Fruit fly (Drosophila melanogaster) whole organism, wandering third instar larva: Measurements from ENCODE around the gene Cubn2.

Experiments
- Abd-B ChIP-seq: fragments of >200 bp; optimal IDR thresholded peaks from 2 replicates; lab custom pipeline; 2017; ENCODE audit warnings: missing biosample characterization, missing genetic modification characterization
- CG9705 ChIP-seq: fragments of 200-800 bp; sonication (Bioruptor generic); optimal IDR thresholded peaks from 2 replicates; lab custom pipeline; 2018; ENCODE audit warnings: missing biosample characterization, mild to moderate bottlenecking, missing genetic modification characterization
- CrebA ChIP-seq: fragments of 200-800 bp; sonication (Bioruptor generic); optimal IDR thresholded peaks from 2 replicates; lab custom pipeline; 2016; ENCODE audit warnings: missing biosample characterization, mild to moderate bottlenecking, missing genetic modification characterization, borderline replicate concordance
- Dfd ChIP-seq: fragments of >200 bp; optimal IDR thresholded peaks from 2 replicates; lab custom pipeline; 2017; ENCODE audit warnings: missing biosample characterization, missing genetic modification characterization
- Dif ChIP-seq: fragments of 200-275, 200-300 bp; sonication (Bioruptor generic); optimal IDR thresholded peaks from 2 replicates; lab custom pipeline; 2018; ENCODE audit warnings: missing biosample characterization, missing genetic modification characterization; ENCODE audit not compliant: partially characterized antibody
- GATAd ChIP-seq: sonication (Bioruptor generic); optimal IDR thresholded peaks from 2 replicates; lab custom pipeline; 2016; ENCODE audit warnings: missing biosample characterization, missing genetic modification characterization
- HLH106 ChIP-seq: fragments of 200-800 bp; optimal IDR thresholded peaks from 3 replicates; lab custom pipeline; 2019; ENCODE audit warnings: missing biosample characterization, mild to moderate bottlenecking, missing genetic modification characterization, moderate library complexity
- Hnf4 ChIP-seq: fragments of 200-800 bp; sonication (Bioruptor generic); optimal IDR thresholded peaks from 2 replicates; lab custom pipeline; 2016; ENCODE audit warnings: missing biosample characterization, mild to moderate bottlenecking, missing genetic modification characterization
- Hr78 ChIP-seq: fragments of >200 bp; optimal IDR thresholded peaks from 2 replicates; lab custom pipeline; 2017; ENCODE audit warnings: missing biosample characterization, missing genetic modification characterization
- Hr83 ChIP-seq: fragments of 200-300 bp; sonication (Bioruptor generic); optimal IDR thresholded peaks from 2 replicates; lab custom pipeline; 2016; ENCODE audit warnings: missing biosample characterization, mild to moderate bottlenecking, missing genetic modification characterization, moderate library complexity; ENCODE audit not compliant: poor library complexity, severe bottlenecking
- N ChIP-seq: fragments of >200 bp; optimal IDR thresholded peaks from 2 replicates; lab custom pipeline; 2018; ENCODE audit warnings: missing biosample characterization, missing external identifiers, missing genetic modification characterization
- OdsH ChIP-seq: fragments of 200-800 bp; sonication (Bioruptor generic); optimal IDR thresholded peaks from 2 replicates; lab custom pipeline; 2016; ENCODE audit warnings: missing biosample characterization, mild to moderate bottlenecking, missing genetic modification characterization
- Rel ChIP-seq, 2 experiments: fragments of 200-800 bp; sonication (Bioruptor generic) in 1 of 2; optimal IDR thresholded peaks; 2 replicates in 1 of 2; 3 replicates in 1 of 2; lab custom pipeline; 2016 to 2019; ENCODE audit warnings: mild to moderate bottlenecking in 2 of 2, missing biosample characterization in 2 of 2, missing genetic modification characterization in 2 of 2, moderate library complexity in 1 of 2
- Sp1 ChIP-seq: fragments of 200-800 bp; sonication (Bioruptor generic); optimal IDR thresholded peaks from 3 replicates; lab custom pipeline; 2019; ENCODE audit warnings: missing biosample characterization, mild to moderate bottlenecking, missing genetic modification characterization, moderate library complexity
- Vsx2 ChIP-seq: fragments of 200-300, 225-300 bp; sonication (Bioruptor generic); optimal IDR thresholded peaks from 2 replicates; lab custom pipeline; 2018; ENCODE audit warnings: missing biosample characterization, missing genetic modification characterization; ENCODE audit not compliant: partially characterized antibody
- br ChIP-seq: fragments of 200-800 bp; sonication (Bioruptor generic); optimal IDR thresholded peaks from 2 replicates; lab custom pipeline; 2016; ENCODE audit warnings: missing biosample characterization, missing genetic modification characterization
- brk ChIP-seq: fragments of 200-800 bp; sonication (Bioruptor generic); optimal IDR thresholded peaks from 2 replicates; lab custom pipeline; 2016; ENCODE audit warnings: missing biosample characterization, mild to moderate bottlenecking, missing genetic modification characterization
- dl ChIP-seq, 2 experiments: fragments of 175-275, 200-275 bp in 1 of 2; fragments of 200-275 bp in 1 of 2; sonication (Bioruptor generic); optimal IDR thresholded peaks; lab custom pipeline; 2018; ENCODE audit warnings: mild to moderate bottlenecking in 2 of 2, missing biosample characterization in 2 of 2, missing genetic modification characterization in 2 of 2, moderate library complexity in 2 of 2; ENCODE audit not compliant: partially characterized antibody in 2 of 2, insufficient read depth in 1 of 2
- dmrt93B ChIP-seq: fragments of 200-800 bp; sonication (Bioruptor generic); optimal IDR thresholded peaks from 2 replicates; lab custom pipeline; 2018; ENCODE audit warnings: missing biosample characterization, mild to moderate bottlenecking, missing genetic modification characterization
- dsf ChIP-seq: sonication (Bioruptor generic); optimal IDR thresholded peaks from 2 replicates; lab custom pipeline; 2016; ENCODE audit warnings: missing biosample characterization, missing genetic modification characterization, borderline replicate concordance
- ey ChIP-seq: fragments of 200-800 bp; sonication (Bioruptor generic); optimal IDR thresholded peaks from 2 replicates; lab custom pipeline; 2016; ENCODE audit warnings: missing biosample characterization, missing genetic modification characterization
- foxo ChIP-seq, 2 experiments: fragments of 200-800 bp; sonication (Bioruptor generic); optimal IDR thresholded peaks; 2 replicates in 1 of 2; 3 replicates in 1 of 2; lab custom pipeline; 2016 to 2017; ENCODE audit warnings: missing biosample characterization in 2 of 2, missing genetic modification characterization in 2 of 2
- h ChIP-seq: fragments of 200-800 bp; sonication (Bioruptor generic); optimal IDR thresholded peaks from 3 replicates; lab custom pipeline; 2016; ENCODE audit warnings: missing biosample characterization, mild to moderate bottlenecking, missing genetic modification characterization
- jim ChIP-seq: fragments of 175-275, 200-325 bp; sonication (Bioruptor generic); optimal IDR thresholded peaks from 2 replicates; lab custom pipeline; 2016; ENCODE audit warnings: missing biosample characterization, mild to moderate bottlenecking, missing genetic modification characterization
- lola ChIP-seq: fragments of >200 bp; optimal IDR thresholded peaks from 2 replicates; lab custom pipeline; 2017; ENCODE audit warnings: missing biosample characterization, missing genetic modification characterization
- rgr ChIP-seq: fragments of 200-800 bp; sonication (Bioruptor generic); optimal IDR thresholded peaks from 3 replicates; lab custom pipeline; 2016; ENCODE audit warnings: missing biosample characterization, mild to moderate bottlenecking, missing genetic modification characterization
- sv ChIP-seq: fragments of 200-800 bp; sonication (Bioruptor generic); optimal IDR thresholded peaks from 3 replicates; lab custom pipeline; 2016; ENCODE audit warnings: missing biosample characterization, missing genetic modification characterization
- tai ChIP-seq: sonication (Bioruptor generic); optimal IDR thresholded peaks from 2 replicates; lab custom pipeline; 2016; ENCODE audit warnings: missing biosample characterization, missing genetic modification characterization
- usp ChIP-seq: fragments of >200 bp; optimal IDR thresholded peaks from 2 replicates; lab custom pipeline; 2017; ENCODE audit warnings: missing biosample characterization, missing genetic modification characterization
- woc ChIP-seq: sonication (Bioruptor generic); optimal IDR thresholded peaks from 2 replicates; lab custom pipeline; 2016; ENCODE audit warnings: missing biosample characterization, mild to moderate bottlenecking, missing genetic modification characterization

The Cubn2 gene

dm6 chr3L:11814655-11815054 lies at the start of gene Cubn2:
Gene Cubn2 (minus strand): TSS chr3L:11814755.
- TF ChIP-seq dsf (GFP tag; lab: Kevin White, UChicago) = no peak
- no peak for TF ChIP-seq N
- no peak for TF ChIP-seq tai
- no peak for TF ChIP-seq h (GFP tag; lab: Kevin White, UChicago)
- no peak for TF ChIP-seq lola (GFP tag; lab: Kevin White, UChicago)
- TF ChIP-seq sv (GFP tag; lab: Kevin White, UChicago) = no peak
- TF ChIP-seq woc (GFP tag; lab: Kevin White, UChicago) = no peak
- TF ChIP-seq OdsH (GFP tag; lab: Kevin White, UChicago) = no peak
- TF ChIP-seq br (GFP tag; lab: Kevin White, UChicago) = no peak
- TF ChIP-seq dmrt93B = no peak
- TF ChIP-seq foxo (GFP tag; optimal IDR thresholded peaks at IDR 0.05; lab: Kevin White, UChicago) = no peak
- TF ChIP-seq, all 38 proteins: peak for 0

DNA sequence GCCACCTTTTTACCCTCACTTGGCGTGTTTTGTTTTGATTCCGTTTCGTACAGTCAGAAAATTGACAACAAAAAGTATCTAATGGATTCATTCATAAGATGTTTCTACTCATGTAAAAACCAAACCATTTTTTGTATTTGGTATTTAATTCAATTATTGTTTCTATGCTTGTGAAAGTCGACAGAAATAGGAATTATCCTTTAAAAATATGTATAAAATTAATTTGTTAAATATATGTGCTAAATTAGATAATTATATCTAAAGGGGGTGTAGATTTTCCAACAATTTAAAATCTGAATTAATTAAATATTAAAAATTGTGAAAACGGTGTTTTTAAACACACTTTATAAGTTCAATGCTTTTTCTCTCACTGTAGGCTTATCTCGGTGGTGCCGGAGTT lies 49.0 kb upstream of the Cubn2 start:
- TF ChIP-seq OdsH (GFP tag; lab: Kevin White, UChicago) = no peak
- peak; percentile 0 for TF ChIP-seq Sp1 (GFP tag; lab: Kevin White, UChicago)
- no peak for TF ChIP-seq lola (GFP tag; lab: Kevin White, UChicago)
- no peak for TF ChIP-seq Abd-B (GFP tag; lab: Kevin White, UChicago)
- TF ChIP-seq Hnf4 = no peak
- no peak for TF ChIP-seq Hr78 (GFP tag; lab: Kevin White, UChicago)
- TF ChIP-seq tai = no peak
- peak; percentile 9 for TF ChIP-seq HLH106 (tag; lab: Kevin White, UChicago)
- no peak for TF ChIP-seq Dfd
- no peak for TF ChIP-seq N
- no peak for TF ChIP-seq Hr83 (GFP tag; lab: Kevin White, UChicago)
- TF ChIP-seq br (GFP tag; lab: Kevin White, UChicago) = no peak
- no peak for TF ChIP-seq sv (GFP tag; lab: Kevin White, UChicago)

- TF ChIP-seq dmrt93B (no peak), dsf (GFP tag; lab: Kevin White, UChicago) (no peak), GATAd (GFP tag; lab: Kevin White, UChicago) (no peak), ey (GFP tag; lab: Kevin White, UChicago) (no peak), CG9705 (GFP tag; lab: Kevin White, UChicago) (no peak), Vsx2 (GFP tag; lab: Kevin White, UChicago) (no peak), sv (GFP tag; lab: Kevin White, UChicago) (no peak), OdsH (GFP tag; lab: Kevin White, UChicago) (no peak)
Measured at dm6 chr3L:11862266-11862665, 47.7 kb upstream of the Cubn2 start.

DNA sequence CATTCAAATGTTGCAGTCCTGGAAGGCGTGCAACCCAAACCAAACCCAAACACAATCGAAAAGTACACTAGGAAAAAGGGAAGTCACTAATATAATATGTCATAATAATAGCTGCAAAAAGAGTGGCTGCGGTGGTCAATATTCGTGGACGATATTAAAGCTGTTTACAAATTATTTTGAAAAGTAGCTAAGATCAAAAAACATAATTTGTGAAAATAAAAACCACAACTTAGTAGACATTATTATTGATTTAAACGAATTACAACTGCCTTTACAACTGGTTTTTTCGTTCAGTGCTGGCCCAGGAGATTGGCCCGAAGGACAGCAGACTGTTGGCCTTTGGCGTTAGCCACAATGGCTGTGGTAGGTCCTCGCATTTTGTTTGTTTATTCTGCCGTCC lies 44.2 kb upstream of the Cubn2 start:
- TF ChIP-seq Hr78 (GFP tag; lab: Kevin White, UChicago) (no peak), h (GFP tag; lab: Kevin White, UChicago) (no peak), rgr (GFP tag; lab: Kevin White, UChicago) (no peak), dmrt93B (no peak), jim (no peak), foxo (GFP tag; optimal IDR thresholded peaks at IDR 0.05; lab: Kevin White, UChicago) (no peak), ey (GFP tag; lab: Kevin White, UChicago) (no peak), Abd-B (GFP tag; lab: Kevin White, UChicago) (no peak), dl (GFP tag; optimal IDR thresholded peaks at IDR 0.05; lab: Kevin White, UChicago; ENCODE audit: insufficient read depth in 1 of 2, partially characterized antibody in 2 of 2) (no peak), Rel (GFP tag; optimal IDR thresholded peaks at IDR 0.05; lab: Kevin White, UChicago) (no peak), Rel (tag; optimal IDR thresholded peaks at IDR 0.05; lab: Kevin White, UChicago) (no peak), sv (GFP tag; lab: Kevin White, UChicago) (no peak), usp (GFP tag; lab: Kevin White, UChicago) (no peak)

dm6 chr3L:11852924-11853323 lies 38.4 kb upstream of the Cubn2 start:
- TF ChIP-seq ey (GFP tag; lab: Kevin White, UChicago) = no peak
- TF ChIP-seq brk = no peak
- TF ChIP-seq Dfd = no peak
- TF ChIP-seq Hr83 (GFP tag; lab: Kevin White, UChicago) = no peak
- no peak for TF ChIP-seq Dif (GFP tag; lab: Kevin White, UChicago)
- no peak for TF ChIP-seq br (GFP tag; lab: Kevin White, UChicago)
- TF ChIP-seq jim = no peak
- TF ChIP-seq OdsH (GFP tag; lab: Kevin White, UChicago) = no peak
- no peak for TF ChIP-seq tai
- TF ChIP-seq usp (GFP tag; lab: Kevin White, UChicago) = no peak
- no peak for TF ChIP-seq Vsx2 (GFP tag; lab: Kevin White, UChicago)
- no peak for TF ChIP-seq CG9705 (GFP tag; lab: Kevin White, UChicago)
- no peak for TF ChIP-seq dsf (GFP tag; lab: Kevin White, UChicago)
- no peak for TF ChIP-seq CrebA (GFP tag; lab: Kevin White, UChicago)
